Worm (Caenorhabditis elegans) whole organism, L4 larva: Measurements from ENCODE around the gene pepm-1.

ENCODE experiments used
- F37D6.2 ChIP-seq: sonication (generic microtip); optimal IDR thresholded peaks from 2 replicates; lab custom pipeline; 2016; ENCODE audit warnings: mild to moderate bottlenecking, missing genetic modification characterization, missing compliant biosample characterization
- Y105C5A.15 ChIP-seq: fragments of 200-800 bp; sonication (Bioruptor generic); IDR thresholded peaks from 2 replicates; pipeline ENCODE4 v1.3.6; 2022; ENCODE audit warnings: missing genetic modification characterization, missing compliant biosample characterization
- ces-1 ChIP-seq: fragments of 150-350 bp; sonication (generic microtip); optimal IDR thresholded peaks from 4 replicates; lab custom pipeline; 2014; ENCODE audit warnings: missing biosample characterization, missing genetic modification reagents, missing genetic modification characterization
- fkh-10 ChIP-seq: fragments of 150-350 bp; optimal IDR thresholded peaks from 2 replicates; lab custom pipeline; 2014; ENCODE audit warnings: missing biosample characterization, missing genetic modification reagents, missing genetic modification characterization
- lin-29 ChIP-seq: fragments of 200-800 bp; sonication (Bioruptor generic); IDR thresholded peaks from 2 replicates; pipeline ENCODE4 v1.3.6; 2022; ENCODE audit warnings: missing genetic modification reagents, missing genetic modification characterization, missing compliant biosample characterization
- lin-39 ChIP-seq: fragments of 150-350 bp; optimal IDR thresholded peaks from 2 replicates; lab custom pipeline; 2014; ENCODE audit warnings: missing biosample characterization, missing genetic modification reagents, missing genetic modification characterization
- nhr-28 ChIP-seq: fragments of 150-350 bp; optimal IDR thresholded peaks from 2 replicates; lab custom pipeline; 2014; ENCODE audit warnings: missing biosample characterization, missing genetic modification characterization
- unc-130 ChIP-seq: sonication (generic microtip); optimal IDR thresholded peaks from 2 replicates; lab custom pipeline; 2016; ENCODE audit warnings: missing genetic modification reagents, missing genetic modification characterization, missing compliant biosample characterization
- ztf-11 ChIP-seq: fragments of 150-350 bp; optimal IDR thresholded peaks from 2 replicates; lab custom pipeline; 2014; ENCODE audit warnings: missing biosample characterization, missing genetic modification characterization

DNA sequence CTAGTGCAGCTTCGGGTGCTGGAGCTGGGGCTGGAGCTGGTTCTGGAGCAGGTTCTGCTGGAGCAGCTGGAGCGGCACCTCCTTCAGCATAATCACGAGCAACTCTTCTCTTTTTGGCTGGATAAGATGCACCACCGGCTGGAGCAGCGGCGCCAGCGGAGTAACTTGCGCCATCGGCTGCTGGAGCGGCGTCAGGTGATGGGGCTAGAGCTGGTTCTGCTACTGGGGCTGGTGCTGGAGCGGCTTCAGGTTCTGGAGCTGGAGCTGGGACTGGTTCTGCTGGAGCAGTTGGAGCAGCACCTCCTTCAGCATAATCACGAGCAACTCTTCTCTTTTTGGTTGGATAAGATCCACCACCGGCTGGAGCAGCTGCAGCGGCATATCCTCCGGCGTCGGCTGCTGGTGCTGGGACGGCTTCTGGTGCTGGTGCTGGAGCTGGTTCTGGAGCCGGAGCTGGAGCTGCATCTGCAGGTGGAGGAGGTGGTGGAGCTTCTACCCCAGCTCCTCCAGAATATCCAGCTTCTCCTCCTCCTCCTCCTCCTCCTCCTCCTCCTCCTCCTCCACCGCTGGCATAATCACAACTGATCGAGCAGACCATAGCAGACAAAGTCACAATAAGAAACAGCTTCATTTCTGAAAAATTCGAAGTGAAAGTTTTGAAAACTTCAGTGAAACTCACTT lies 9.7 kb upstream of the pepm-1 start, which contains the start of gene F47B8.13:
- TF ChIP-seq ztf-11 (tag; lab: Kevin White, UChicago) = no peak
- no peak for TF ChIP-seq unc-130 (GFP tag; lab: Kevin White, UChicago)
- TF ChIP-seq fkh-10 (GFP tag; lab: Kevin White, UChicago) = no peak
- TF ChIP-seq ces-1 (GFP tag; lab: Kevin White, UChicago) = no peak
- TF ChIP-seq nhr-28 (tag; lab: Kevin White, UChicago) = no peak
- TF ChIP-seq lin-29 = no peak
- no peak for TF ChIP-seq lin-39 (tag; lab: Kevin White, UChicago)
- no peak for TF ChIP-seq Y105C5A.15 (GFP tag; lab: Robert Waterston, UW)
- TF ChIP-seq F37D6.2 = no peak
